Fruit fly (Drosophila melanogaster) whole organism, embryonic: Measurements from ENCODE around the gene Pop4.

ENCODE experiments used
- Antp ChIP-seq: fragments of 200-800 bp; sonication (Bioruptor generic); optimal IDR thresholded peaks from 3 replicates; lab custom pipeline; 2016; ENCODE audit warnings: missing biosample characterization, missing genetic modification characterization
- CG11456 ChIP-seq: fragments of 200-800 bp; sonication (Bioruptor generic); IDR thresholded peaks from 3 replicates; pipeline ENCODE4 v1.3.6; 2022; ENCODE audit warnings: missing biosample characterization, missing genetic modification characterization
- CG11560 ChIP-seq: fragments of 200-800 bp; sonication (Bioruptor generic); IDR thresholded peaks from 3 replicates; pipeline ENCODE4 v1.3.6; 2022; ENCODE audit warnings: missing biosample characterization, missing genetic modification characterization
- CG12236 ChIP-seq: fragments of 200-800 bp; sonication (Bioruptor generic); optimal IDR thresholded peaks from 2 replicates; lab custom pipeline; 2016; ENCODE audit warnings: missing biosample characterization, missing genetic modification characterization
- CG1233 ChIP-seq: fragments of 200-800 bp; sonication (Bioruptor generic); optimal IDR thresholded peaks from 4 replicates; lab custom pipeline; 2018; ENCODE audit warnings: missing biosample characterization, mild to moderate bottlenecking, missing genetic modification characterization
- CG12942 ChIP-seq: fragments of 200-800 bp; sonication (Bioruptor generic); optimal IDR thresholded peaks from 3 replicates; lab custom pipeline; 2016; ENCODE audit warnings: missing biosample characterization, missing genetic modification characterization
- CG13894 ChIP-seq: fragments of 200-800 bp; sonication (Bioruptor generic); optimal IDR thresholded peaks from 3 replicates; lab custom pipeline; 2018; ENCODE audit warnings: missing biosample characterization, mild to moderate bottlenecking, missing genetic modification characterization, moderate library complexity
- CG14860 ChIP-seq: fragments of 200-800 bp; sonication (Bioruptor generic); IDR thresholded peaks from 3 replicates; pipeline ENCODE4 v1.3.6; 2022; ENCODE audit warnings: missing biosample characterization, missing genetic modification characterization; ENCODE audit not compliant: partially characterized antibody
- CG1529 ChIP-seq: fragments of 200-800 bp; sonication (Bioruptor generic); optimal IDR thresholded peaks from 3 replicates; lab custom pipeline; 2018; ENCODE audit warnings: missing biosample characterization, missing genetic modification characterization
- CG15696 ChIP-seq: fragments of 200-800 bp; sonication (Bioruptor generic); optimal IDR thresholded peaks from 2 replicates; lab custom pipeline; 2019; ENCODE audit warnings: missing biosample characterization, mild to moderate bottlenecking, missing genetic modification characterization, moderate library complexity
- CG1602 ChIP-seq: fragments of 200-800 bp; sonication (Bioruptor generic); optimal IDR thresholded peaks from 3 replicates; lab custom pipeline; 2016; ENCODE audit warnings: missing biosample characterization, missing genetic modification characterization
- CG17612 ChIP-seq: fragments of 200-800 bp; sonication (Bioruptor generic); IDR thresholded peaks from 2 replicates; pipeline ENCODE4 v1.3.6; 2022; ENCODE audit warnings: missing biosample characterization, missing genetic modification characterization
- CG18011 ChIP-seq: fragments of 200-800 bp; sonication (Bioruptor generic); optimal IDR thresholded peaks from 2 replicates; lab custom pipeline; 2017; ENCODE audit warnings: missing biosample characterization, missing genetic modification characterization, mild to moderate bottlenecking, moderate library complexity, missing genotype
- CG2129 ChIP-seq: fragments of 200-800 bp; sonication (Bioruptor generic); IDR thresholded peaks from 2 replicates; pipeline ENCODE4 v1.3.6; 2022; ENCODE audit warnings: missing biosample characterization, missing genetic modification characterization; ENCODE audit not compliant: partially characterized antibody
- CG31365 ChIP-seq: fragments of 200-800 bp; sonication (Bioruptor generic); optimal IDR thresholded peaks from 2 replicates; lab custom pipeline; 2018; ENCODE audit warnings: missing biosample characterization, mild to moderate bottlenecking, missing genetic modification characterization
- CG3726 ChIP-seq: fragments of 200-800 bp; sonication (Bioruptor generic); IDR thresholded peaks from 3 replicates; pipeline ENCODE4, ENCODE4 v1.3.6; 2022; ENCODE audit warnings: missing biosample characterization, missing genetic modification characterization
- CG6791 ChIP-seq: fragments of 200-800 bp; sonication (Bioruptor generic); IDR thresholded peaks from 3 replicates; pipeline ENCODE4 v1.3.6; 2022; ENCODE audit warnings: missing biosample characterization, missing genetic modification characterization; ENCODE audit not compliant: partially characterized antibody
- CG7372 ChIP-seq: fragments of 200-800 bp; sonication (Bioruptor generic); IDR thresholded peaks from 2 replicates; pipeline ENCODE4 v1.3.6; 2022; ENCODE audit warnings: missing biosample characterization, missing genetic modification characterization
- CG9437 ChIP-seq: fragments of 200-800 bp; sonication (Bioruptor generic); optimal IDR thresholded peaks from 2 replicates; lab custom pipeline; 2018; ENCODE audit warnings: missing biosample characterization, mild to moderate bottlenecking, missing genetic modification characterization
- CTCF ChIP-seq: fragments of 200-800 bp; sonication (Bioruptor generic); optimal IDR thresholded peaks from 2 replicates; lab custom pipeline; 2017; ENCODE audit warnings: missing biosample characterization, mild to moderate bottlenecking, missing genetic modification characterization, moderate library complexity
- Fer2 ChIP-seq: fragments of 200-800 bp; sonication (Bioruptor generic); optimal IDR thresholded peaks from 2 replicates; lab custom pipeline; 2018; ENCODE audit warnings: missing biosample characterization, mild to moderate bottlenecking, missing genetic modification characterization, moderate library complexity
- Fer3 ChIP-seq: fragments of 200-800 bp; sonication (Bioruptor generic); optimal IDR thresholded peaks from 2 replicates; lab custom pipeline; 2018; ENCODE audit warnings: missing biosample characterization, mild to moderate bottlenecking, missing genetic modification characterization, moderate library complexity
- Med ChIP-seq: fragments of 200-800 bp; sonication (Bioruptor generic); peaks from one replicate; lab custom pipeline; 2016; ENCODE audit warnings: missing biosample characterization, missing genetic modification characterization, mild to moderate bottlenecking, inconsistent platforms, moderate library complexity
- NFAT ChIP-seq: fragments of 200-800 bp; sonication (Bioruptor generic); IDR thresholded peaks from 2 replicates; pipeline ENCODE4 v1.3.6; 2022; ENCODE audit warnings: missing biosample characterization, missing genetic modification characterization
- Nf-YB ChIP-seq: fragments of 200-800 bp; sonication (Bioruptor generic); optimal IDR thresholded peaks from 3 replicates; lab custom pipeline; 2019; ENCODE audit warnings: missing biosample characterization, mild to moderate bottlenecking, missing genetic modification characterization, moderate library complexity
- Opbp ChIP-seq: fragments of 200-800 bp; sonication (Bioruptor generic); IDR thresholded peaks from 3 replicates; pipeline ENCODE4 v1.3.6; 2022; ENCODE audit warnings: missing biosample characterization, missing genetic modification characterization; ENCODE audit not compliant: partially characterized antibody
- PHDP ChIP-seq: fragments of 200-800 bp; sonication (Bioruptor generic); optimal IDR thresholded peaks from 3 replicates; lab custom pipeline; 2018; ENCODE audit warnings: missing biosample characterization, mild to moderate bottlenecking, missing genetic modification characterization, moderate library complexity
- Spps ChIP-seq: fragments of 200-800 bp; sonication (Bioruptor generic); optimal IDR thresholded peaks from 2 replicates; lab custom pipeline; 2018; ENCODE audit warnings: missing biosample characterization, mild to moderate bottlenecking, missing genetic modification characterization
- ab ChIP-seq: fragments of 200-800 bp; sonication (Bioruptor generic); optimal IDR thresholded peaks from 2 replicates; lab custom pipeline; 2016; ENCODE audit warnings: missing biosample characterization, missing genetic modification characterization
- az2 ChIP-seq: fragments of 200-800 bp; sonication (Bioruptor generic); optimal IDR thresholded peaks from 3 replicates; lab custom pipeline; 2016; ENCODE audit warnings: missing biosample characterization, missing genetic modification characterization
- btn ChIP-seq: fragments of 200-800 bp; sonication (Bioruptor generic); optimal IDR thresholded peaks from 2 replicates; lab custom pipeline; 2016; ENCODE audit warnings: missing biosample characterization, missing genetic modification characterization
- dati ChIP-seq: fragments of 200-800 bp; sonication (Bioruptor generic); IDR thresholded peaks from 2 replicates; pipeline ENCODE4 v1.3.6; 2022; ENCODE audit warnings: missing biosample characterization, missing genetic modification characterization
- dpn ChIP-seq, 2 experiments: fragments of 200-800 bp; sonication (Bioruptor generic); optimal IDR thresholded peaks; 3 replicates each; lab custom pipeline; 2016; ENCODE audit warnings: missing biosample characterization in 2 of 2, missing genetic modification characterization in 2 of 2
- exex ChIP-seq: fragments of 200-800 bp; sonication (Bioruptor generic); optimal IDR thresholded peaks from 4 replicates; lab custom pipeline; 2018; ENCODE audit warnings: missing biosample characterization, mild to moderate bottlenecking, missing genetic modification characterization, moderate library complexity
- fd96Cb ChIP-seq: fragments of 200-800 bp; sonication (Bioruptor generic); optimal IDR thresholded peaks from 2 replicates; lab custom pipeline; 2018; ENCODE audit warnings: missing biosample characterization, mild to moderate bottlenecking, missing genetic modification characterization, moderate library complexity
- gfzf ChIP-seq: fragments of 200-800 bp; sonication (Bioruptor generic); optimal IDR thresholded peaks from 2 replicates; lab custom pipeline; 2016; ENCODE audit warnings: missing biosample characterization, mild to moderate bottlenecking, missing genetic modification characterization, moderate library complexity
- gsb-n ChIP-seq: fragments of 200-800 bp; sonication (Bioruptor generic); optimal IDR thresholded peaks from 3 replicates; lab custom pipeline; 2018; ENCODE audit warnings: missing biosample characterization, mild to moderate bottlenecking, missing genetic modification characterization
- jing ChIP-seq: fragments of 200-800 bp; sonication (Bioruptor generic); optimal IDR thresholded peaks from 2 replicates; lab custom pipeline; 2018; ENCODE audit warnings: missing biosample characterization, mild to moderate bottlenecking, missing genetic modification characterization
- jumu ChIP-seq: fragments of 200-800 bp; sonication (Bioruptor generic); optimal IDR thresholded peaks from 3 replicates; lab custom pipeline; 2016; ENCODE audit warnings: missing biosample characterization, missing genetic modification characterization
- klu ChIP-seq: fragments of 200-800 bp; sonication (Bioruptor generic); IDR thresholded peaks from 2 replicates; pipeline ENCODE4 v1.3.6; 2022; ENCODE audit warnings: missing biosample characterization, missing genetic modification characterization
- nmo ChIP-seq: fragments of 200-800 bp; sonication (Bioruptor generic); optimal IDR thresholded peaks from 2 replicates; lab custom pipeline; 2018; ENCODE audit warnings: missing biosample characterization, mild to moderate bottlenecking, missing genetic modification characterization, moderate library complexity
- pfk ChIP-seq: fragments of 200-800 bp; sonication (Bioruptor generic); optimal IDR thresholded peaks from 2 replicates; lab custom pipeline; 2018; ENCODE audit warnings: missing biosample characterization, mild to moderate bottlenecking, missing genetic modification characterization, moderate library complexity
- phol ChIP-seq: fragments of 200-800 bp; sonication (Bioruptor generic); optimal IDR thresholded peaks from 3 replicates; lab custom pipeline; 2018; ENCODE audit warnings: missing biosample characterization, mild to moderate bottlenecking, missing genetic modification characterization, moderate library complexity
- repo ChIP-seq: fragments of 200-800 bp; sonication (Bioruptor generic); optimal IDR thresholded peaks from 2 replicates; lab custom pipeline; 2016; ENCODE audit warnings: missing biosample characterization, missing genetic modification characterization
- run ChIP-seq: fragments of 200-800 bp; sonication (Bioruptor generic); optimal IDR thresholded peaks from 3 replicates; lab custom pipeline; 2018; ENCODE audit warnings: missing biosample characterization, mild to moderate bottlenecking, missing genetic modification characterization
- salm ChIP-seq: fragments of 200-800 bp; sonication (Bioruptor generic); optimal IDR thresholded peaks from 2 replicates; lab custom pipeline; 2018; ENCODE audit warnings: missing biosample characterization, mild to moderate bottlenecking, missing genetic modification characterization
- sens-2 ChIP-seq: fragments of 200-800 bp; sonication (Bioruptor generic); IDR thresholded peaks from 2 replicates; pipeline ENCODE4 v1.3.6; 2022; ENCODE audit warnings: missing biosample characterization, missing genetic modification characterization
- ssp ChIP-seq: fragments of 200-800 bp; sonication (Bioruptor generic); IDR thresholded peaks from 2 replicates; pipeline ENCODE4 v1.3.6; 2022; ENCODE audit warnings: missing biosample characterization, missing genetic modification characterization
- vnd ChIP-seq: fragments of 200-800 bp; sonication (Bioruptor generic); IDR thresholded peaks from 3 replicates; pipeline ENCODE4 v1.3.6; 2022; ENCODE audit warnings: missing biosample characterization, missing genetic modification characterization; ENCODE audit not compliant: partially characterized antibody

The Pop4 gene

dm6 chr3L:7968422-7969030, 9.9 kb downstream of the Pop4 start (continued):
- TF ChIP-seq CG1529 (GFP tag; lab: Kevin White, UChicago) (no peak), CG11560 (no peak), gsb-n (no peak), btn (GFP tag; lab: Kevin White, UChicago) (no peak), CG12236 (GFP tag; lab: Kevin White, UChicago) (no peak), gfzf (GFP tag; lab: Kevin White, UChicago) (no peak), salm (tag; lab: Kevin White, UChicago) (no peak), pfk (GFP tag; lab: Kevin White, UChicago) (no peak), Opbp (no peak), dpn (GFP tag; optimal IDR thresholded peaks at IDR 0.05; lab: Kevin White, UChicago) (no peak), CG18011 (GFP tag; lab: Kevin White, UChicago) (no peak), Med (peak; percentile 60), klu (GFP tag; lab: Robert Waterston, UW) (no peak), phol (tag; lab: Kevin White, UChicago) (no peak), run (tag; lab: Kevin White, UChicago) (no peak), Spps (tag; lab: Kevin White, UChicago) (no peak), CG17612 (GFP tag; lab: Robert Waterston, UW) (no peak), nmo (GFP tag; lab: Kevin White, UChicago) (no peak), CG31365 (tag; lab: Kevin White, UChicago) (no peak), Fer3 (no peak), dati (GFP tag; lab: Robert Waterston, UW) (no peak), vnd (GFP tag; lab: Robert Waterston, UW) (no peak), Nf-YB (GFP tag; lab: Kevin White, UChicago) (peak; percentile 86), jing (GFP tag; lab: Kevin White, UChicago) (no peak), CG6791 (0 out of 3 replicates have a peak, but pooled peaks have one; percentile 29), CG13894 (tag; lab: Kevin White, UChicago) (no peak), NFAT (GFP tag; lab: Robert Waterston, UW) (no peak), CG3726 (no peak), CG1233 (GFP tag; lab: Kevin White, UChicago) (no peak), CG12942 (no peak), CTCF (GFP tag; lab: Kevin White, UChicago) (no peak), PHDP (tag; lab: Kevin White, UChicago) (no peak), CG9437 (GFP tag; lab: Kevin White, UChicago) (no peak), CG14860 (GFP tag; lab: Robert Waterston, UW) (no peak), repo (GFP tag; lab: Kevin White, UChicago) (no peak), CG7372 (GFP tag; lab: Robert Waterston, UW) (no peak), CG15696 (tag; lab: Kevin White, UChicago) (no peak), CG11456 (GFP tag; lab: Robert Waterston, UW) (no peak), fd96Cb (tag; lab: Kevin White, UChicago) (no peak), sens-2 (no peak), ssp (GFP tag; lab: Robert Waterston, UW) (no peak), exex (tag; lab: Kevin White, UChicago) (peak; percentile 72), CG2129 (no peak), jumu (GFP tag; lab: Kevin White, UChicago) (no peak), Antp (no peak), az2 (GFP tag; lab: Kevin White, UChicago) (no peak), ab (GFP tag; lab: Kevin White, UChicago) (no peak), Fer2 (tag; lab: Kevin White, UChicago) (no peak), CG1602 (GFP tag; lab: Kevin White, UChicago) (no peak)
